Worm (Caenorhabditis elegans) whole organism, young adult: Measurements from ENCODE around the gene mbk-1.

Experiments
- B0019.2 ChIP-seq: fragments of 200-800 bp; sonication (Bioruptor generic); conservative IDR thresholded peaks from 2 replicates; pipeline ENCODE4 v1.3.6; 2022; ENCODE audit warnings: missing genetic modification reagents, missing genetic modification characterization, missing compliant biosample characterization
- F10E7.11 ChIP-seq: sonication (generic microtip); optimal IDR thresholded peaks from 2 replicates; lab custom pipeline; 2017; ENCODE audit warnings: mild to moderate bottlenecking, missing genetic modification characterization, moderate library complexity, missing compliant biosample characterization
- F22D6.2 ChIP-seq: sonication (generic microtip); optimal IDR thresholded peaks from 2 replicates; lab custom pipeline; 2016; ENCODE audit warnings: mild to moderate bottlenecking, missing genetic modification characterization, missing compliant biosample characterization
- F33H1.4 ChIP-seq: fragments of 200-800 bp; sonication (Bioruptor generic); IDR thresholded peaks from 2 replicates; pipeline ENCODE4 v1.3.6; 2022; ENCODE audit warnings: missing genetic modification reagents, missing genetic modification characterization, missing compliant biosample characterization
- F39B2.1 ChIP-seq: fragments of 200-800 bp; sonication (Bioruptor generic); IDR thresholded peaks from 2 replicates; pipeline ENCODE4 v1.3.6; 2022; ENCODE audit warnings: missing genetic modification reagents, missing genetic modification characterization, missing compliant biosample characterization
- F49E8.2 ChIP-seq: sonication (generic microtip); optimal IDR thresholded peaks from 3 replicates; lab custom pipeline; 2017; ENCODE audit warnings: missing genetic modification characterization, mild to moderate bottlenecking, missing compliant biosample characterization, antibody characterized with exemption, moderate library complexity; ENCODE audit not compliant: insufficient read depth
- F52B5.7 ChIP-seq: sonication (generic microtip); optimal IDR thresholded peaks from 2 replicates; lab custom pipeline; 2016; ENCODE audit warnings: mild to moderate bottlenecking, missing genetic modification characterization, missing compliant biosample characterization
- K11D2.4 ChIP-seq: fragments of 200-800 bp; sonication (Bioruptor generic); IDR thresholded peaks from 2 replicates; pipeline ENCODE4 v1.3.6; 2022; ENCODE audit warnings: missing genetic modification reagents, missing genetic modification characterization, missing compliant biosample characterization
- Y56A3A.18 ChIP-seq: fragments of 200-800 bp; sonication (Bioruptor generic); IDR thresholded peaks from 2 replicates; pipeline ENCODE4 v1.3.6; 2022; ENCODE audit warnings: missing genetic modification reagents, missing genetic modification characterization, missing compliant biosample characterization
- Y67H2A.10 ChIP-seq: fragments of 200-800 bp; sonication (Bioruptor generic); conservative IDR thresholded peaks from 2 replicates; pipeline ENCODE4 v1.3.6; 2022; ENCODE audit warnings: missing genetic modification reagents, missing genetic modification characterization, missing compliant biosample characterization
- Y79H2A.3 ChIP-seq: fragments of 200-800 bp; sonication (Bioruptor generic); conservative IDR thresholded peaks from 2 replicates; pipeline ENCODE4 v1.3.6; 2022; ENCODE audit warnings: missing genetic modification reagents, missing genetic modification characterization, missing compliant biosample characterization
- athp-1 ChIP-seq: sonication (generic microtip); optimal IDR thresholded peaks from 2 replicates; lab custom pipeline; 2017; ENCODE audit warnings: mild to moderate bottlenecking, missing genetic modification characterization, missing compliant biosample characterization
- attf-5 ChIP-seq: fragments of 200-800 bp; sonication (Bioruptor generic); optimal IDR thresholded peaks from 2 replicates; lab custom pipeline; 2018; ENCODE audit warnings: mild to moderate bottlenecking, missing genetic modification characterization, missing compliant biosample characterization
- bed-1 ChIP-seq: fragments of 200-800 bp; sonication (Bioruptor generic); IDR thresholded peaks from 2 replicates; pipeline ENCODE4 v1.3.6; 2022; ENCODE audit warnings: missing genetic modification reagents, missing genetic modification characterization, missing compliant biosample characterization
- bed-2 ChIP-seq: fragments of 200-800 bp; sonication (Bioruptor generic); IDR thresholded peaks from 2 replicates; pipeline ENCODE4 v1.3.6; 2022; ENCODE audit warnings: missing genetic modification reagents, missing genetic modification characterization, missing compliant biosample characterization
- cebp-1 ChIP-seq, 2 experiments: fragments of 200-800 bp in 1 of 2; sonication (Bioruptor generic) in 1 of 2; sonication (generic microtip) in 1 of 2; IDR thresholded peaks in 1 of 2; optimal IDR thresholded peaks in 1 of 2; 2 replicates each; pipeline versions ENCODE4 v1.3.6 to Lab custom; 2017 to 2022; ENCODE audit warnings: missing compliant biosample characterization in 2 of 2, missing genetic modification characterization in 2 of 2, mild to moderate bottlenecking in 1 of 2, missing genetic modification reagents in 1 of 2, moderate library complexity in 1 of 2
- cebp-2 ChIP-seq: fragments of 200-800 bp; sonication (Bioruptor generic); IDR thresholded peaks from 2 replicates; pipeline ENCODE4 v1.3.6; 2022; ENCODE audit warnings: missing genetic modification characterization, missing compliant biosample characterization
- ceh-100 ChIP-seq: fragments of 200-800 bp; sonication (Bioruptor generic); IDR thresholded peaks from 2 replicates; pipeline ENCODE4 v1.3.6; 2022; ENCODE audit warnings: missing genetic modification reagents, missing genetic modification characterization, missing compliant biosample characterization
- ceh-27 ChIP-seq: fragments of 200-800 bp; sonication (Bioruptor generic); optimal IDR thresholded peaks from 2 replicates; lab custom pipeline; 2018; ENCODE audit warnings: mild to moderate bottlenecking, missing genetic modification characterization, moderate library complexity, missing compliant biosample characterization
- ceh-58 ChIP-seq: fragments of 200-800 bp; sonication (Bioruptor generic); IDR thresholded peaks from 2 replicates; pipeline ENCODE4 v1.3.6; 2022; ENCODE audit warnings: missing genetic modification characterization, missing compliant biosample characterization
- ceh-79 ChIP-seq: sonication (generic microtip); optimal IDR thresholded peaks from 2 replicates; lab custom pipeline; 2017; ENCODE audit warnings: mild to moderate bottlenecking, missing genetic modification characterization, missing compliant biosample characterization
- ceh-91 ChIP-seq: fragments of 200-800 bp; sonication (Bioruptor generic); IDR thresholded peaks from 2 replicates; pipeline ENCODE4 v1.3.6; 2022; ENCODE audit warnings: missing genetic modification reagents, missing genetic modification characterization, missing compliant biosample characterization
- dpff-1 ChIP-seq: sonication (generic microtip); optimal IDR thresholded peaks from 2 replicates; lab custom pipeline; 2017; ENCODE audit warnings: mild to moderate bottlenecking, missing genetic modification characterization, missing compliant biosample characterization
- egl-44 ChIP-seq: fragments of 200-800 bp; sonication (Bioruptor generic); IDR thresholded peaks from 2 replicates; pipeline ENCODE4 v1.3.6; 2022; ENCODE audit warnings: missing genetic modification reagents, missing genetic modification characterization, missing compliant biosample characterization
- gei-17 ChIP-seq: fragments of 200-800 bp; sonication (Bioruptor generic); optimal IDR thresholded peaks from 2 replicates; lab custom pipeline; 2018; ENCODE audit warnings: mild to moderate bottlenecking, missing genetic modification characterization, missing compliant biosample characterization
- hlh-26 ChIP-seq: fragments of 200-800 bp; sonication (Bioruptor generic); conservative IDR thresholded peaks from 2 replicates; pipeline ENCODE4 v1.3.6; 2022; ENCODE audit warnings: missing genetic modification reagents, missing genetic modification characterization, missing compliant biosample characterization
- hmg-1.2 ChIP-seq: fragments of 200-800 bp; sonication (Bioruptor generic); IDR thresholded peaks from 2 replicates; pipeline ENCODE4 v1.3.6; 2022; ENCODE audit warnings: missing genetic modification reagents, missing genetic modification characterization, missing compliant biosample characterization
- lin-35 ChIP-seq, 3 experiments: fragments of 150-350 bp in 2 of 3; sonication (generic microtip) in 1 of 3; optimal IDR thresholded peaks; 2 replicates each; lab custom pipeline; 2014 to 2018; ENCODE audit warnings: missing biosample characterization in 3 of 3, missing genetic modification characterization in 3 of 3, missing genetic modification reagents in 3 of 3
- madf-3 ChIP-seq: fragments of 200-800 bp; sonication (Bioruptor generic); IDR thresholded peaks from 2 replicates; pipeline ENCODE4 v1.3.6; 2022; ENCODE audit warnings: missing genetic modification reagents, missing genetic modification characterization, missing compliant biosample characterization
- madf-6 ChIP-seq: fragments of 200-800 bp; sonication (Bioruptor generic); IDR thresholded peaks from 2 replicates; pipeline ENCODE4 v1.3.6; 2022; ENCODE audit warnings: missing genetic modification reagents, missing genetic modification characterization, missing compliant biosample characterization
- mcd-1 ChIP-seq: fragments of 200-800 bp; sonication (Bioruptor generic); IDR thresholded peaks from 2 replicates; pipeline ENCODE4 v1.3.6; 2022; ENCODE audit warnings: missing genetic modification reagents, missing genetic modification characterization, missing compliant biosample characterization
- mxl-1 ChIP-seq: sonication (generic microtip); optimal IDR thresholded peaks from 2 replicates; lab custom pipeline; 2016; ENCODE audit warnings: missing genetic modification characterization, missing compliant biosample characterization
- nfya-2 ChIP-seq: fragments of 200-800 bp; sonication (Bioruptor generic); IDR thresholded peaks from 2 replicates; pipeline ENCODE4 v1.3.6; 2022; ENCODE audit warnings: missing genetic modification reagents, missing genetic modification characterization, missing compliant biosample characterization
- nhr-179 ChIP-seq: sonication (generic microtip); optimal IDR thresholded peaks from 2 replicates; lab custom pipeline; 2016; ENCODE audit warnings: mild to moderate bottlenecking, missing genetic modification characterization, missing compliant biosample characterization
- pbrm-1 ChIP-seq: fragments of 200-800 bp; sonication (Bioruptor generic); IDR thresholded peaks from 2 replicates; pipeline ENCODE4 v1.3.6; 2022; ENCODE audit warnings: missing genetic modification reagents, missing genetic modification characterization, missing compliant biosample characterization
- pha-4 ChIP-seq: fragments of 150-350 bp; sonication (generic microtip); optimal IDR thresholded peaks from 2 replicates; lab custom pipeline; 2014; ENCODE audit warnings: missing biosample characterization, missing genetic modification reagents, missing genetic modification characterization
- rcor-1 ChIP-seq: fragments of 200-800 bp; sonication (Bioruptor generic); IDR thresholded peaks from 2 replicates; pipeline ENCODE4 v1.3.6; 2022; ENCODE audit warnings: missing genetic modification reagents, missing genetic modification characterization, missing compliant biosample characterization
- snpc-4 ChIP-seq, 5 experiments: fragments of 150-350 bp in 1 of 5; sonication (generic microtip) in 4 of 5; optimal IDR thresholded peaks; 2 replicates each; lab custom pipeline; 2014 to 2018; ENCODE audit warnings: missing genetic modification characterization in 5 of 5, missing biosample characterization in 3 of 5, antibody characterized with exemption in 2 of 5, mild to moderate bottlenecking in 2 of 5, missing compliant biosample characterization in 2 of 5, missing genotype in 2 of 5, moderate library complexity in 2 of 5, missing genetic modification reagents in 1 of 5
- somi-1 ChIP-seq: fragments of 200-800 bp; sonication (Bioruptor generic); optimal IDR thresholded peaks from 2 replicates; lab custom pipeline; 2018; ENCODE audit warnings: mild to moderate bottlenecking, missing genetic modification characterization, missing compliant biosample characterization
- tbp1 ChIP-seq: fragments of 200-800 bp; sonication (Bioruptor generic); optimal IDR thresholded peaks from 2 replicates; lab custom pipeline; 2018; ENCODE audit warnings: mild to moderate bottlenecking, missing genetic modification characterization, missing compliant biosample characterization
- tbx-9 ChIP-seq: sonication (generic microtip); optimal IDR thresholded peaks from 2 replicates; lab custom pipeline; 2016; ENCODE audit warnings: borderline replicate concordance, missing genetic modification characterization, inconsistent platforms, missing compliant biosample characterization
- unc-130 ChIP-seq: sonication (generic microtip); optimal IDR thresholded peaks from 2 replicates; lab custom pipeline; 2016; ENCODE audit warnings: missing genetic modification reagents, missing genetic modification characterization, missing compliant biosample characterization
- unc-62 ChIP-seq: fragments of 150-350 bp; optimal IDR thresholded peaks from 2 replicates; lab custom pipeline; 2014; ENCODE audit warnings: missing biosample characterization, missing genetic modification reagents, missing genetic modification characterization
- zfh-2 ChIP-seq: fragments of 200-800 bp; sonication (Bioruptor generic); conservative IDR thresholded peaks from 2 replicates; pipeline ENCODE4 v1.3.6; 2022; ENCODE audit warnings: missing genetic modification reagents, missing genetic modification characterization, missing compliant biosample characterization
- ztf-22 ChIP-seq: fragments of 200-800 bp; sonication (Bioruptor generic); optimal IDR thresholded peaks from 2 replicates; lab custom pipeline; 2018; ENCODE audit warnings: mild to moderate bottlenecking, missing genetic modification characterization, moderate library complexity, missing compliant biosample characterization
- ztf-26 ChIP-seq: sonication (generic microtip); optimal IDR thresholded peaks from 2 replicates; lab custom pipeline; 2017; ENCODE audit warnings: missing genetic modification characterization, missing compliant biosample characterization
- ztf-28 ChIP-seq: fragments of 200-800 bp; sonication (Bioruptor generic); IDR thresholded peaks from 2 replicates; pipeline ENCODE4 v1.3.6; 2022; ENCODE audit warnings: missing genetic modification reagents, missing genetic modification characterization, missing compliant biosample characterization
- ztf-6 ChIP-seq: fragments of 200-800 bp; sonication (Bioruptor generic); IDR thresholded peaks from 2 replicates; pipeline ENCODE4 v1.3.6; 2022; ENCODE audit warnings: missing genetic modification reagents, missing genetic modification characterization, missing compliant biosample characterization

The mbk-1 gene

DNA sequence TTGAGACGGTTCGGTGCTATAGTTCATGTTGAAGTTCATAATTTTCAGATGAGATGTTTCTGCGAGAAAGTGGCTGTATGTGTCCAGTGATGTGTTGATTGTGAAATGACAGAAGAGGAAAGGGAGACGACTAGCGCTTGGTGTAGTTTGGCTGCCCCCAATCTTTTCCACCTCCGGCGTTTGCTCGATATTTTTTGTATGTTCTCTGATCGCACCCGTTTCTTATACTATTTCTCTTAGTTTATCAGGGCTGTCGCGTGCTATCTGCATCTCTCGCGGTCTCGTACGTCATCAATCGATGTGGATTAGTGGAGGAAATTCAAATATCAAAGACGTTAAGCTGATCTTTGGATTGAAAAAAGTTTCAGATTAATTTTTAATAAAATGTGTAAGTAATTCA, 13.6 kb downstream of the mbk-1 start, which contains the start of gene atf-4 (continued):
- TF ChIP-seq athp-1 (tag; lab: Kevin White, UChicago) (no peak), ztf-22 (GFP tag; lab: Kevin White, UChicago) (no peak), ceh-91 (GFP tag; lab: Robert Waterston, UW) (no peak), bed-1 (no peak), pbrm-1 (GFP tag; lab: Robert Waterston, UW) (no peak), ceh-58 (GFP tag; lab: Robert Waterston, UW) (no peak), F33H1.4 (GFP tag; lab: Robert Waterston, UW) (no peak), nfya-2 (no peak), lin-35 (GFP tag; optimal IDR thresholded peaks at IDR 0.05; lab: Kevin White, UChicago) (peak in 1 of 3 experiments; percentile 54), egl-44 (GFP tag; lab: Robert Waterston, UW) (no peak), madf-6 (GFP tag; lab: Robert Waterston, UW) (no peak), rcor-1 (0 out of 2 replicates have a peak, but pooled peaks have one; percentile 11), F52B5.7 (tag; lab: Kevin White, UChicago) (no peak), cebp-2 (GFP tag; lab: Robert Waterston, UW) (no peak), cebp-1 (GFP tag; IDR thresholded peaks at IDR 0.05; lab: Robert Waterston, UW) (peak; percentile 40; the same call in 1 of the 2 replicates), cebp-1 (tag; optimal IDR thresholded peaks at IDR 0.05; lab: Kevin White, UChicago) (peak; percentile 86), hlh-26 (GFP tag; lab: Robert Waterston, UW) (no peak), F49E8.2 (no peak), zfh-2 (GFP tag; lab: Robert Waterston, UW) (0 out of 2 replicates have a peak, but pooled peaks have one; percentile 7), ceh-27 (peak; percentile 12), madf-3 (no peak), F22D6.2 (no peak), ztf-28 (no peak), nhr-179 (tag; lab: Kevin White, UChicago) (no peak), unc-130 (GFP tag; lab: Kevin White, UChicago) (no peak), mxl-1 (tag; lab: Kevin White, UChicago) (no peak), hmg-1.2 (GFP tag; lab: Robert Waterston, UW) (peak; percentile 50; the same call in 1 of the 2 replicates), K11D2.4 (GFP tag; lab: Robert Waterston, UW) (no peak), attf-5 (GFP tag; lab: Kevin White, UChicago) (peak; percentile 46), snpc-4 (GFP tag; optimal IDR thresholded peaks at IDR 0.05; lab: Kevin White, UChicago) (no peak), snpc-4 (tag; optimal IDR thresholded peaks at IDR 0.05; lab: Kevin White, UChicago) (peak in 2 of 4 experiments; percentile 28 to 30), gei-17 (GFP tag; lab: Kevin White, UChicago) (peak; percentile 26), ceh-100 (GFP tag; lab: Robert Waterston, UW) (no peak), ztf-26 (tag; lab: Kevin White, UChicago) (no peak), tbx-9 (no peak), B0019.2 (GFP tag; lab: Robert Waterston, UW) (no peak), ztf-6 (GFP tag; lab: Robert Waterston, UW) (no peak), F10E7.11 (tag; lab: Kevin White, UChicago) (no peak), unc-62 (no peak), Y67H2A.10 (no peak), dpff-1 (tag; lab: Kevin White, UChicago) (no peak), ceh-79 (tag; lab: Kevin White, UChicago) (no peak), Y56A3A.18 (GFP tag; lab: Robert Waterston, UW) (no peak), mcd-1 (GFP tag; lab: Robert Waterston, UW) (peak; percentile 30; the same call in 1 of the 2 replicates), tbp1 (GFP tag; lab: Kevin White, UChicago) (peak; percentile 20), F39B2.1 (no peak), somi-1 (GFP tag; lab: Kevin White, UChicago) (peak; percentile 6), bed-2 (GFP tag; lab: Robert Waterston, UW) (no peak), pha-4 (tag; lab: Kevin White, UChicago) (no peak), Y79H2A.3 (no peak)
